In genomic region chrX:7692740-7693064, dm6 we compare ENCODE assay signal across 1 fruit fly cellular context.
TF ChIP-seq lines count a peak whose summit lies in the region.

No protein-coding gene starts in this region.

TF ChIP-seq in whole organism, embryonic, 481 proteins besides CTCF, POLR2A, EP300 and RAD21 (continued from another document and continues in another):
- TF ChIP-seq Awh (GFP tag; IDR thresholded peaks at IDR 0.05; lab: Robert Waterston, UW) (peak; percentile 75), CG1832 (GFP tag; optimal IDR thresholded peaks at IDR 0.05; lab: Kevin White, UChicago) (no peak), btn (GFP tag; optimal IDR thresholded peaks at IDR 0.05; lab: Kevin White, UChicago) (no peak), shn (GFP tag; optimal IDR thresholded peaks at IDR 0.05; lab: Kevin White, UChicago) (peak; percentile 36), jumu (GFP tag; optimal IDR thresholded peaks at IDR 0.05; lab: Kevin White, UChicago) (peak; percentile 62), disco-r (GFP tag; optimal IDR thresholded peaks at IDR 0.05; lab: Kevin White, UChicago) (peak; percentile 47), Fer2 (tag; optimal IDR thresholded peaks at IDR 0.05; lab: Kevin White, UChicago) (no peak), CG2120 (GFP tag; optimal IDR thresholded peaks at IDR 0.05; lab: Kevin White, UChicago) (peak; percentile 89), bowl (GFP tag; IDR thresholded peaks at IDR 0.05; lab: Robert Waterston, UW) (peak; percentile 48; the same call in 1 of the 2 replicates), Oaz (GFP tag; IDR thresholded peaks at IDR 0.05; lab: Robert Waterston, UW) (peak; percentile 36; the same call in 1 of the 2 replicates), stc (GFP tag; IDR thresholded peaks at IDR 0.05; lab: Robert Waterston, UW) (peak; percentile 75), caup (GFP tag; optimal IDR thresholded peaks at IDR 0.05; lab: Kevin White, UChicago; ENCODE audit: severe bottlenecking) (peak; percentile 54), Neu2 (GFP tag; optimal IDR thresholded peaks at IDR 0.05; lab: Kevin White, UChicago; ENCODE audit: borderline replicate concordance) (no peak), tll (GFP tag; optimal IDR thresholded peaks at IDR 0.05; lab: Kevin White, UChicago) (no peak), unpg (GFP tag; optimal IDR thresholded peaks at IDR 0.05; lab: Kevin White, UChicago) (peak; percentile 76), mirr (GFP tag; optimal IDR thresholded peaks at IDR 0.05; lab: Kevin White, UChicago) (no peak), CG31388 (GFP tag; optimal IDR thresholded peaks at IDR 0.05; lab: Kevin White, UChicago) (no peak), CG3995 (GFP tag; optimal IDR thresholded peaks at IDR 0.05; lab: Kevin White, UChicago) (peak; percentile 2), wdn (GFP tag; IDR thresholded peaks at IDR 0.05; lab: Robert Waterston, UW) (no peak), lmd (GFP tag; IDR thresholded peaks at IDR 0.05; lab: Robert Waterston, UW) (peak; percentile 67), trem (tag; optimal IDR thresholded peaks at IDR 0.05; lab: Kevin White, UChicago) (peak; percentile 31), CG9727 (GFP tag; optimal IDR thresholded peaks at IDR 0.05; lab: Kevin White, UChicago) (peak; percentile 39), abd-A (tag; optimal IDR thresholded peaks at IDR 0.05; lab: Kevin White, UChicago) (no peak), CG17912 (GFP tag; optimal IDR thresholded peaks at IDR 0.05; lab: Kevin White, UChicago) (no peak), fru (optimal IDR thresholded peaks at IDR 0.05; lab: Kevin White, UChicago) (no peak), eve (GFP tag; optimal IDR thresholded peaks at IDR 0.05; lab: Kevin White, UChicago) (no peak), oc (tag; optimal IDR thresholded peaks at IDR 0.05; lab: Kevin White, UChicago) (peak; percentile 77), otp (GFP tag; IDR thresholded peaks at IDR 0.05; lab: Robert Waterston, UW) (peak; percentile 63), CG8290 (GFP tag; optimal IDR thresholded peaks at IDR 0.05; lab: Kevin White, UChicago) (no peak), CG8290 (tag; optimal IDR thresholded peaks at IDR 0.05; lab: Kevin White, UChicago) (peak in 1 of 2 experiments; percentile 77), Sox102F (GFP tag; optimal IDR thresholded peaks at IDR 0.05; lab: Kevin White, UChicago) (peak; percentile 78), CG13775 (GFP tag; optimal IDR thresholded peaks at IDR 0.05; lab: Kevin White, UChicago) (peak; percentile 47), CoRest (tag; optimal IDR thresholded peaks at IDR 0.05; lab: Kevin White, UChicago) (peak; percentile 67), CG9876 (GFP tag; optimal IDR thresholded peaks at IDR 0.05; lab: Kevin White, UChicago) (no peak), Ada2b (GFP tag; IDR thresholded peaks at IDR 0.05; lab: Robert Waterston, UW) (peak; percentile 68), klu (GFP tag; IDR thresholded peaks at IDR 0.05; lab: Robert Waterston, UW) (0 out of 2 replicates have a peak, but pooled peaks have one; percentile 13), CG8281 (tag; optimal IDR thresholded peaks at IDR 0.05; lab: Kevin White, UChicago) (peak; percentile 15), CG6765 (GFP tag; optimal IDR thresholded peaks at IDR 0.05; lab: Kevin White, UChicago) (no peak), scrt (GFP tag; optimal IDR thresholded peaks at IDR 0.05; lab: Kevin White, UChicago) (peak; percentile 54), mld (GFP tag; IDR thresholded peaks at IDR 0.05; lab: Robert Waterston, UW; ENCODE audit: partially characterized antibody) (no peak), psq (GFP tag; optimal IDR thresholded peaks at IDR 0.05; lab: Kevin White, UChicago) (no peak), H15 (GFP tag; IDR thresholded peaks at IDR 0.05; lab: Robert Waterston, UW) (peak; percentile 63; the same call in 2 of the 3 replicates), CG2678 (tag; optimal IDR thresholded peaks at IDR 0.05; lab: Kevin White, UChicago) (peak; percentile 80), vnd (GFP tag; IDR thresholded peaks at IDR 0.05; lab: Robert Waterston, UW; ENCODE audit: partially characterized antibody) (no peak), sna (GFP tag; IDR thresholded peaks at IDR 0.05; lab: Robert Waterston, UW; ENCODE audit: partially characterized antibody) (no peak), CG4707 (GFP tag; optimal IDR thresholded peaks at IDR 0.05; lab: Kevin White, UChicago) (peak; percentile 5), E2f2 (GFP tag; IDR thresholded peaks at IDR 0.05; lab: Robert Waterston, UW) (peak; percentile 49), Hr39 (optimal IDR thresholded peaks at IDR 0.05; lab: Kevin White, UChicago) (no peak), odd (GFP tag; optimal IDR thresholded peaks at IDR 0.05; lab: Kevin White, UChicago) (no peak), unc-4 (GFP tag; IDR thresholded peaks at IDR 0.05; lab: Robert Waterston, UW; ENCODE audit: partially characterized antibody) (0 out of 2 replicates have a peak, but pooled peaks have one; percentile 10), Elba2 (GFP tag; optimal IDR thresholded peaks at IDR 0.05; lab: Kevin White, UChicago) (no peak), Trl (optimal IDR thresholded peaks at IDR 0.05; lab: Kevin White, UChicago) (no peak), Trl (GFP tag; optimal IDR thresholded peaks at IDR 0.05; lab: Kevin White, UChicago) (peak; percentile 21), sqz (GFP tag; optimal IDR thresholded peaks at IDR 0.05; lab: Kevin White, UChicago) (no peak), row (GFP tag; IDR thresholded peaks at IDR 0.05; lab: Robert Waterston, UW) (peak; percentile 86), CG12744 (GFP tag; optimal IDR thresholded peaks at IDR 0.05; lab: Kevin White, UChicago) (no peak), CG10959 (GFP tag; IDR thresholded peaks at IDR 0.05; lab: Robert Waterston, UW) (0 out of 2 replicates have a peak, but pooled peaks have one; percentile 44), CG14667 (GFP tag; IDR thresholded peaks at IDR 0.05; lab: Robert Waterston, UW) (peak; percentile 59; the same call in 1 of the 2 replicates), aop (GFP tag; IDR thresholded peaks at IDR 0.05; lab: Robert Waterston, UW) (no peak), Fer1 (GFP tag; optimal IDR thresholded peaks at IDR 0.05; lab: Kevin White, UChicago) (peak; percentile 78), CG15601 (tag; optimal IDR thresholded peaks at IDR 0.05; lab: Kevin White, UChicago) (peak; percentile 15), ham (GFP tag; IDR thresholded peaks at IDR 0.05; lab: Robert Waterston, UW) (no peak), CG8388 (GFP tag; optimal IDR thresholded peaks at IDR 0.05; lab: Kevin White, UChicago) (peak; percentile 66), CG9932 (GFP tag; IDR thresholded peaks at IDR 0.05; lab: Robert Waterston, UW) (peak; percentile 85), CG7839 (tag; optimal IDR thresholded peaks at IDR 0.05; lab: Kevin White, UChicago) (peak; percentile 88), CG3163 (GFP tag; optimal IDR thresholded peaks at IDR 0.05; lab: Kevin White, UChicago) (peak; percentile 93), cwo (GFP tag; optimal IDR thresholded peaks at IDR 0.05; lab: Kevin White, UChicago) (peak; percentile 61), CG18476 (GFP tag; optimal IDR thresholded peaks at IDR 0.05; lab: Kevin White, UChicago) (peak; percentile 39), Gsc (GFP tag; IDR thresholded peaks at IDR 0.05; lab: Robert Waterston, UW) (no peak), CG1647 (GFP tag; optimal IDR thresholded peaks at IDR 0.05; lab: Kevin White, UChicago) (peak; percentile 10), HLH4C (GFP tag; IDR thresholded peaks at IDR 0.05; lab: Robert Waterston, UW; ENCODE audit: partially characterized antibody) (no peak), ro (GFP tag; IDR thresholded peaks at IDR 0.05; lab: Robert Waterston, UW) (no peak), CG4854 (GFP tag; optimal IDR thresholded peaks at IDR 0.05; lab: Kevin White, UChicago) (peak; percentile 43), HLH3B (GFP tag; IDR thresholded peaks at IDR 0.05; lab: Robert Waterston, UW) (peak; percentile 72), CG5953 (GFP tag; IDR thresholded peaks at IDR 0.05; lab: Robert Waterston, UW) (peak; percentile 79), CG9797 (GFP tag; optimal IDR thresholded peaks at IDR 0.05; lab: Kevin White, UChicago) (no peak), CG8944 (GFP tag; optimal IDR thresholded peaks at IDR 0.05; lab: Kevin White, UChicago) (peak; percentile 33), lab (GFP tag; optimal IDR thresholded peaks at IDR 0.05; lab: Kevin White, UChicago) (peak; percentile 86), gro (GFP tag; optimal IDR thresholded peaks at IDR 0.05; lab: Kevin White, UChicago) (peak; percentile 75), hbn (GFP tag; IDR thresholded peaks at IDR 0.05; lab: Robert Waterston, UW; ENCODE audit: partially characterized antibody) (no peak), pros (GFP tag; optimal IDR thresholded peaks at IDR 0.05; lab: Kevin White, UChicago) (no peak), Myb (GFP tag; optimal IDR thresholded peaks at IDR 0.05; lab: Kevin White, UChicago) (peak; percentile 59), CG3407 (GFP tag; optimal IDR thresholded peaks at IDR 0.05; lab: Kevin White, UChicago) (peak; percentile 55), sr (GFP tag; IDR thresholded peaks at IDR 0.05; lab: Robert Waterston, UW) (peak; percentile 6; the same call in 1 of the 3 replicates), Dad (GFP tag; optimal IDR thresholded peaks at IDR 0.05; lab: Kevin White, UChicago) (no peak), CG30431 (GFP tag; optimal IDR thresholded peaks at IDR 0.05; lab: Kevin White, UChicago) (no peak), tio (GFP tag; optimal IDR thresholded peaks at IDR 0.05; lab: Kevin White, UChicago) (peak; percentile 37), CG18599 (GFP tag; optimal IDR thresholded peaks at IDR 0.05; lab: Kevin White, UChicago) (peak; percentile 85), Meics (GFP tag; optimal IDR thresholded peaks at IDR 0.05; lab: Kevin White, UChicago) (peak; percentile 77), Sin3A (optimal IDR thresholded peaks at IDR 0.05; lab: Kevin White, UChicago) (no peak), CG32532 (GFP tag; IDR thresholded peaks at IDR 0.05; lab: Robert Waterston, UW) (peak; percentile 81), CG7372 (GFP tag; IDR thresholded peaks at IDR 0.05; lab: Robert Waterston, UW) (peak; percentile 61), twi (tag; optimal IDR thresholded peaks at IDR 0.05; lab: Kevin White, UChicago) (no peak), Dip3 (GFP tag; optimal IDR thresholded peaks at IDR 0.05; lab: Kevin White, UChicago) (peak; percentile 71), schlank (tag; optimal IDR thresholded peaks at IDR 0.05; lab: Kevin White, UChicago) (peak; percentile 45), CG6854 (GFP tag; optimal IDR thresholded peaks at IDR 0.05; lab: Kevin White, UChicago) (no peak), bcd (GFP tag; optimal IDR thresholded peaks at IDR 0.05; lab: Kevin White, UChicago) (peak; percentile 65), gcm2 (GFP tag; optimal IDR thresholded peaks at IDR 0.05; lab: Kevin White, UChicago) (no peak), croc (GFP tag; conservative IDR thresholded peaks at IDR 0.05; lab: Robert Waterston, UW) (no peak), Nf-YC (tag; optimal IDR thresholded peaks at IDR 0.05; lab: Kevin White, UChicago) (no peak), gsb (GFP tag; IDR thresholded peaks at IDR 0.05; lab: Robert Waterston, UW) (peak; percentile 82), MTF-1 (GFP tag; optimal IDR thresholded peaks at IDR 0.05; lab: Kevin White, UChicago; ENCODE audit: borderline replicate concordance) (no peak), CG3065 (GFP tag; optimal IDR thresholded peaks at IDR 0.05; lab: Kevin White, UChicago) (no peak), CG7786 (GFP tag; optimal IDR thresholded peaks at IDR 0.05; lab: Kevin White, UChicago) (peak; percentile 75), CG12942 (GFP tag; optimal IDR thresholded peaks at IDR 0.05; lab: Kevin White, UChicago) (peak; percentile 25), CG6791 (GFP tag; IDR thresholded peaks at IDR 0.05; lab: Robert Waterston, UW; ENCODE audit: partially characterized antibody) (no peak), en (GFP tag; optimal IDR thresholded peaks at IDR 0.05; lab: Kevin White, UChicago) (peak; percentile 33), Hand (GFP tag; optimal IDR thresholded peaks at IDR 0.05; lab: Kevin White, UChicago) (peak; percentile 55), CG31365 (tag; optimal IDR thresholded peaks at IDR 0.05; lab: Kevin White, UChicago) (peak; percentile 50), Dp (GFP tag; optimal IDR thresholded peaks at IDR 0.05; lab: Kevin White, UChicago) (no peak), Adf1 (GFP tag; IDR thresholded peaks at IDR 0.05; lab: Robert Waterston, UW) (peak; percentile 44; the same call in 1 of the 2 replicates), Aef1 (GFP tag; IDR thresholded peaks at IDR 0.05; lab: Robert Waterston, UW) (peak; percentile 73), ase (GFP tag; IDR thresholded peaks at IDR 0.05; lab: Robert Waterston, UW) (peak; percentile 65; the same call in 2 of the 3 replicates), her (GFP tag; optimal IDR thresholded peaks at IDR 0.05; lab: Kevin White, UChicago) (peak; percentile 48), Tbp (GFP tag; optimal IDR thresholded peaks at IDR 0.05; lab: Kevin White, UChicago) (no peak), corto (GFP tag; optimal IDR thresholded peaks at IDR 0.05; lab: Kevin White, UChicago) (no peak), NfI (GFP tag; optimal IDR thresholded peaks at IDR 0.05; lab: Kevin White, UChicago) (peak; percentile 73), CG15514 (GFP tag; optimal IDR thresholded peaks at IDR 0.05; lab: Kevin White, UChicago) (peak; percentile 30), CG12236 (GFP tag; optimal IDR thresholded peaks at IDR 0.05; lab: Kevin White, UChicago) (peak; percentile 34), CG17612 (GFP tag; IDR thresholded peaks at IDR 0.05; lab: Robert Waterston, UW) (no peak), CG12155 (GFP tag; optimal IDR thresholded peaks at IDR 0.05; lab: Kevin White, UChicago) (peak; percentile 60), CG3838 (GFP tag; optimal IDR thresholded peaks at IDR 0.05; lab: Kevin White, UChicago) (no peak), Ravus (GFP tag; IDR thresholded peaks at IDR 0.05; lab: Robert Waterston, UW) (no peak), ind (GFP tag; optimal IDR thresholded peaks at IDR 0.05; lab: Kevin White, UChicago) (peak; percentile 71), CG9437 (GFP tag; optimal IDR thresholded peaks at IDR 0.05; lab: Kevin White, UChicago) (no peak), so (GFP tag; IDR thresholded peaks at IDR 0.05; lab: Robert Waterston, UW) (peak; percentile 75; the same call in 2 of the 3 replicates), Lpt (GFP tag; optimal IDR thresholded peaks at IDR 0.05; lab: Kevin White, UChicago) (no peak), CG43689 (GFP tag; IDR thresholded peaks at IDR 0.05; lab: Robert Waterston, UW) (peak; percentile 46; the same call in 1 of the 2 replicates), ap (GFP tag; IDR thresholded peaks at IDR 0.05; lab: Robert Waterston, UW) (0 out of 2 replicates have a peak, but pooled peaks have one; percentile 18), E2f1 (GFP tag; IDR thresholded peaks at IDR 0.05; lab: Robert Waterston, UW) (peak; percentile 67), CG10565 (GFP tag; optimal IDR thresholded peaks at IDR 0.05; lab: Kevin White, UChicago) (no peak)
